Fruit fly (Drosophila melanogaster) whole organism, wandering third instar larva: Measurements from ENCODE around the gene indra.

Source experiments
- Abd-B ChIP-seq: fragments of >200 bp; optimal IDR thresholded peaks from 2 replicates; lab custom pipeline; 2017; ENCODE audit warnings: missing biosample characterization, missing genetic modification characterization
- CG32264 ChIP-seq: fragments of 200-800 bp; sonication (Bioruptor generic); optimal IDR thresholded peaks from 2 replicates; lab custom pipeline; 2016; ENCODE audit warnings: missing biosample characterization, missing genetic modification characterization
- CG9705 ChIP-seq: fragments of 200-800 bp; sonication (Bioruptor generic); optimal IDR thresholded peaks from 2 replicates; lab custom pipeline; 2018; ENCODE audit warnings: missing biosample characterization, mild to moderate bottlenecking, missing genetic modification characterization
- CrebA ChIP-seq: fragments of 200-800 bp; sonication (Bioruptor generic); optimal IDR thresholded peaks from 2 replicates; lab custom pipeline; 2016; ENCODE audit warnings: missing biosample characterization, mild to moderate bottlenecking, missing genetic modification characterization, borderline replicate concordance
- Dfd ChIP-seq: fragments of >200 bp; optimal IDR thresholded peaks from 2 replicates; lab custom pipeline; 2017; ENCODE audit warnings: missing biosample characterization, missing genetic modification characterization
- Dif ChIP-seq: fragments of 200-275, 200-300 bp; sonication (Bioruptor generic); optimal IDR thresholded peaks from 2 replicates; lab custom pipeline; 2018; ENCODE audit warnings: missing biosample characterization, missing genetic modification characterization; ENCODE audit not compliant: partially characterized antibody
- GATAd ChIP-seq: sonication (Bioruptor generic); optimal IDR thresholded peaks from 2 replicates; lab custom pipeline; 2016; ENCODE audit warnings: missing biosample characterization, missing genetic modification characterization
- HLH106 ChIP-seq: fragments of 200-800 bp; optimal IDR thresholded peaks from 3 replicates; lab custom pipeline; 2019; ENCODE audit warnings: missing biosample characterization, mild to moderate bottlenecking, missing genetic modification characterization, moderate library complexity
- Hnf4 ChIP-seq: fragments of 200-800 bp; sonication (Bioruptor generic); optimal IDR thresholded peaks from 2 replicates; lab custom pipeline; 2016; ENCODE audit warnings: missing biosample characterization, mild to moderate bottlenecking, missing genetic modification characterization
- Hr78 ChIP-seq: fragments of >200 bp; optimal IDR thresholded peaks from 2 replicates; lab custom pipeline; 2017; ENCODE audit warnings: missing biosample characterization, missing genetic modification characterization
- Hr83 ChIP-seq: fragments of 200-300 bp; sonication (Bioruptor generic); optimal IDR thresholded peaks from 2 replicates; lab custom pipeline; 2016; ENCODE audit warnings: missing biosample characterization, mild to moderate bottlenecking, missing genetic modification characterization, moderate library complexity; ENCODE audit not compliant: poor library complexity, severe bottlenecking
- Jra ChIP-seq: sonication (Bioruptor generic); optimal IDR thresholded peaks from 2 replicates; lab custom pipeline; 2016; ENCODE audit warnings: missing biosample characterization, missing genetic modification characterization
- Mio ChIP-seq: sonication (Bioruptor generic); optimal IDR thresholded peaks from 2 replicates; lab custom pipeline; 2016; ENCODE audit warnings: missing biosample characterization, missing genetic modification characterization
- Myc ChIP-seq: fragments of >200 bp; optimal IDR thresholded peaks from 2 replicates; lab custom pipeline; 2017
- N ChIP-seq: fragments of >200 bp; optimal IDR thresholded peaks from 2 replicates; lab custom pipeline; 2018; ENCODE audit warnings: missing biosample characterization, missing external identifiers, missing genetic modification characterization
- Sp1 ChIP-seq: fragments of 200-800 bp; sonication (Bioruptor generic); optimal IDR thresholded peaks from 3 replicates; lab custom pipeline; 2019; ENCODE audit warnings: missing biosample characterization, mild to moderate bottlenecking, missing genetic modification characterization, moderate library complexity
- Vsx2 ChIP-seq: fragments of 200-300, 225-300 bp; sonication (Bioruptor generic); optimal IDR thresholded peaks from 2 replicates; lab custom pipeline; 2018; ENCODE audit warnings: missing biosample characterization, missing genetic modification characterization; ENCODE audit not compliant: partially characterized antibody
- brk ChIP-seq: fragments of 200-800 bp; sonication (Bioruptor generic); optimal IDR thresholded peaks from 2 replicates; lab custom pipeline; 2016; ENCODE audit warnings: missing biosample characterization, mild to moderate bottlenecking, missing genetic modification characterization
- dl ChIP-seq, 2 experiments: fragments of 175-275, 200-275 bp in 1 of 2; fragments of 200-275 bp in 1 of 2; sonication (Bioruptor generic); optimal IDR thresholded peaks; lab custom pipeline; 2018; ENCODE audit warnings: mild to moderate bottlenecking in 2 of 2, missing biosample characterization in 2 of 2, missing genetic modification characterization in 2 of 2, moderate library complexity in 2 of 2; ENCODE audit not compliant: partially characterized antibody in 2 of 2, insufficient read depth in 1 of 2
- dmrt93B ChIP-seq: fragments of 200-800 bp; sonication (Bioruptor generic); optimal IDR thresholded peaks from 2 replicates; lab custom pipeline; 2018; ENCODE audit warnings: missing biosample characterization, mild to moderate bottlenecking, missing genetic modification characterization
- dsf ChIP-seq: sonication (Bioruptor generic); optimal IDR thresholded peaks from 2 replicates; lab custom pipeline; 2016; ENCODE audit warnings: missing biosample characterization, missing genetic modification characterization, borderline replicate concordance
- ey ChIP-seq: fragments of 200-800 bp; sonication (Bioruptor generic); optimal IDR thresholded peaks from 2 replicates; lab custom pipeline; 2016; ENCODE audit warnings: missing biosample characterization, missing genetic modification characterization
- foxo ChIP-seq, 2 experiments: fragments of 200-800 bp; sonication (Bioruptor generic); optimal IDR thresholded peaks; 2 replicates in 1 of 2; 3 replicates in 1 of 2; lab custom pipeline; 2016 to 2017; ENCODE audit warnings: missing biosample characterization in 2 of 2, missing genetic modification characterization in 2 of 2
- fru ChIP-seq: fragments of 200-800 bp; sonication (Bioruptor generic); optimal IDR thresholded peaks from 3 replicates; lab custom pipeline; 2016; ENCODE audit warnings: missing biosample characterization, mild to moderate bottlenecking, missing genetic modification characterization
- h ChIP-seq: fragments of 200-800 bp; sonication (Bioruptor generic); optimal IDR thresholded peaks from 3 replicates; lab custom pipeline; 2016; ENCODE audit warnings: missing biosample characterization, mild to moderate bottlenecking, missing genetic modification characterization
- jim ChIP-seq: fragments of 175-275, 200-325 bp; sonication (Bioruptor generic); optimal IDR thresholded peaks from 2 replicates; lab custom pipeline; 2016; ENCODE audit warnings: missing biosample characterization, mild to moderate bottlenecking, missing genetic modification characterization
- lola ChIP-seq: fragments of >200 bp; optimal IDR thresholded peaks from 2 replicates; lab custom pipeline; 2017; ENCODE audit warnings: missing biosample characterization, missing genetic modification characterization
- pan ChIP-seq: fragments of >200 bp; optimal IDR thresholded peaks from 2 replicates; lab custom pipeline; 2017
- psq ChIP-seq: fragments of 200-800 bp; sonication (Bioruptor generic); optimal IDR thresholded peaks from 3 replicates; lab custom pipeline; 2017; ENCODE audit warnings: missing biosample characterization, mild to moderate bottlenecking, missing genetic modification characterization, moderate library complexity
- sage ChIP-seq: fragments of 200-800 bp; sonication (Bioruptor generic); optimal IDR thresholded peaks from 2 replicates; lab custom pipeline; 2016; ENCODE audit warnings: missing biosample characterization, mild to moderate bottlenecking, missing genetic modification characterization
- sv ChIP-seq: fragments of 200-800 bp; sonication (Bioruptor generic); optimal IDR thresholded peaks from 3 replicates; lab custom pipeline; 2016; ENCODE audit warnings: missing biosample characterization, missing genetic modification characterization
- usp ChIP-seq: fragments of >200 bp; optimal IDR thresholded peaks from 2 replicates; lab custom pipeline; 2017; ENCODE audit warnings: missing biosample characterization, missing genetic modification characterization

The indra gene

dm6 chr3L:1368201-1368617, 26.0 kb upstream of the indra start (continued):
- TF ChIP-seq CrebA: no peak
- TF ChIP-seq fru: peak; percentile 83
- peak; percentile 73 for TF ChIP-seq Hnf4
- peak; percentile 58 for TF ChIP-seq CG32264
- TF ChIP-seq GATAd: no peak
- no peak for TF ChIP-seq Dif (GFP tag; lab: Kevin White, UChicago)
- peak; percentile 67 for TF ChIP-seq Sp1 (GFP tag; lab: Kevin White, UChicago)
- TF ChIP-seq dl (GFP tag; optimal IDR thresholded peaks at IDR 0.05; lab: Kevin White, UChicago; ENCODE audit: insufficient read depth in 1 of 2, partially characterized antibody in 2 of 2): no peak
- peak; percentile 73 for TF ChIP-seq dmrt93B
- peak; percentile 67 for TF ChIP-seq sv (GFP tag; lab: Kevin White, UChicago)

- TF ChIP-seq Abd-B (GFP tag; lab: Kevin White, UChicago): no peak
- TF ChIP-seq h (GFP tag; lab: Kevin White, UChicago): no peak
- TF ChIP-seq pan (lab: Kevin White, UChicago): no peak
- no peak for TF ChIP-seq dsf (GFP tag; lab: Kevin White, UChicago)
- no peak for TF ChIP-seq foxo (GFP tag; optimal IDR thresholded peaks at IDR 0.05; lab: Kevin White, UChicago)
- no peak for TF ChIP-seq Myc (lab: Kevin White, UChicago)
- TF ChIP-seq N: no peak
- peak in 1 of 2 experiments; percentile 6 for TF ChIP-seq dl (GFP tag; optimal IDR thresholded peaks at IDR 0.05; lab: Kevin White, UChicago; ENCODE audit: insufficient read depth in 1 of 2, partially characterized antibody in 2 of 2)
- TF ChIP-seq dmrt93B: no peak
- TF ChIP-seq Jra (GFP tag; lab: Kevin White, UChicago): no peak
- TF ChIP-seq fru: no peak
- TF ChIP-seq psq: no peak
- TF ChIP-seq CrebA: peak; percentile 34
These were observed 24.9 kb upstream of the indra start for dm6 chr3L:1366879-1367650.

- TF ChIP-seq Vsx2 (GFP tag; lab: Kevin White, UChicago) (peak; percentile 9), Dif (GFP tag; lab: Kevin White, UChicago) (peak; percentile 67), dl (GFP tag; optimal IDR thresholded peaks at IDR 0.05; lab: Kevin White, UChicago; ENCODE audit: insufficient read depth in 1 of 2, partially characterized antibody in 2 of 2) (peak; percentile 18 to 24), sv (GFP tag; lab: Kevin White, UChicago) (no peak), usp (GFP tag; lab: Kevin White, UChicago) (no peak)
These were observed 22.2 kb upstream of the indra start for dm6 chr3L:1364368-1364767.

dm6 chr3L:1358338-1358737, 16.1 kb upstream of the indra start:
- TF ChIP-seq pan (lab: Kevin White, UChicago) (no peak), brk (no peak), ey (GFP tag; lab: Kevin White, UChicago) (no peak), Jra (GFP tag; lab: Kevin White, UChicago) (no peak), jim (GFP tag; lab: Kevin White, UChicago) (no peak), Dfd (GFP tag; lab: Kevin White, UChicago) (no peak), usp (GFP tag; lab: Kevin White, UChicago) (no peak), dsf (GFP tag; lab: Kevin White, UChicago) (no peak), Myc (lab: Kevin White, UChicago) (no peak), Abd-B (GFP tag; lab: Kevin White, UChicago) (no peak), dmrt93B (no peak), lola (no peak), h (GFP tag; lab: Kevin White, UChicago) (no peak), Hr83 (GFP tag; lab: Kevin White, UChicago) (no peak), CG32264 (no peak), foxo (GFP tag; optimal IDR thresholded peaks at IDR 0.05; lab: Kevin White, UChicago) (no peak), HLH106 (tag; lab: Kevin White, UChicago) (no peak), Hnf4 (no peak), Hr78 (GFP tag; lab: Kevin White, UChicago) (no peak)
- TF ChIP-seq, all 38 proteins: peak for 0

- no peak for TF ChIP-seq CG32264
- no peak for TF ChIP-seq ey (GFP tag; lab: Kevin White, UChicago)
- TF ChIP-seq pan (lab: Kevin White, UChicago): no peak
- TF ChIP-seq Hr83 (GFP tag; lab: Kevin White, UChicago): no peak
- TF ChIP-seq N: no peak
- no peak for TF ChIP-seq Myc (lab: Kevin White, UChicago)
- no peak for TF ChIP-seq dmrt93B
- TF ChIP-seq CG9705 (GFP tag; lab: Kevin White, UChicago): no peak
- no peak for TF ChIP-seq Abd-B (GFP tag; lab: Kevin White, UChicago)
- TF ChIP-seq sage (GFP tag; lab: Kevin White, UChicago): no peak
- TF ChIP-seq sv (GFP tag; lab: Kevin White, UChicago): no peak
- no peak for TF ChIP-seq Mio
- no peak for TF ChIP-seq dsf (GFP tag; lab: Kevin White, UChicago)
- TF ChIP-seq usp (GFP tag; lab: Kevin White, UChicago): no peak
- TF ChIP-seq Sp1 (GFP tag; lab: Kevin White, UChicago): no peak
These were observed 12.0 kb upstream of the indra start for dm6 chr3L:1354214-1354613.
